Fruit fly (Drosophila melanogaster) Kc167 (cell line): Measurements from ENCODE around the gene drd.

ENCODE experiments used
- Myc ChIP-seq: fragments of >200 bp; optimal IDR thresholded peaks from 2 replicates; lab custom pipeline; 2017; ENCODE audit warnings: missing external identifiers
- Sin3A ChIP-seq: fragments of >200 bp; optimal IDR thresholded peaks from 2 replicates; lab custom pipeline; 2018; ENCODE audit warnings: missing external identifiers
- h ChIP-seq: fragments of >200 bp; optimal IDR thresholded peaks from 3 replicates; lab custom pipeline; 2018; ENCODE audit warnings: missing external identifiers
- insv ChIP-seq: fragments of >200 bp; optimal IDR thresholded peaks from 3 replicates; lab custom pipeline; 2018; ENCODE audit warnings: missing external identifiers
- psq ChIP-seq: fragments of >200 bp; optimal IDR thresholded peaks from 2 replicates; lab custom pipeline; 2017; ENCODE audit warnings: missing external identifiers
- ttk ChIP-seq: sonication (Bioruptor generic); optimal IDR thresholded peaks from 2 replicates; lab custom pipeline; 2017; ENCODE audit warnings: missing external identifiers

- TF ChIP-seq psq (lab: Kevin White, UChicago) = no peak
- no peak for TF ChIP-seq ttk (lab: Kevin White, UChicago)
- TF ChIP-seq Myc (lab: Kevin White, UChicago) = no peak
- TF ChIP-seq insv = no peak
- TF ChIP-seq h = no peak
- no peak for TF ChIP-seq Sin3A
Measured at dm6 chrX:15080780-15081402, 44.7 kb upstream of the drd start, which contains the start of gene CG33177.
